Worm (Caenorhabditis elegans): ENCODE measurements around the gene F59H6.15.

F59H6.15 gene

DNA sequence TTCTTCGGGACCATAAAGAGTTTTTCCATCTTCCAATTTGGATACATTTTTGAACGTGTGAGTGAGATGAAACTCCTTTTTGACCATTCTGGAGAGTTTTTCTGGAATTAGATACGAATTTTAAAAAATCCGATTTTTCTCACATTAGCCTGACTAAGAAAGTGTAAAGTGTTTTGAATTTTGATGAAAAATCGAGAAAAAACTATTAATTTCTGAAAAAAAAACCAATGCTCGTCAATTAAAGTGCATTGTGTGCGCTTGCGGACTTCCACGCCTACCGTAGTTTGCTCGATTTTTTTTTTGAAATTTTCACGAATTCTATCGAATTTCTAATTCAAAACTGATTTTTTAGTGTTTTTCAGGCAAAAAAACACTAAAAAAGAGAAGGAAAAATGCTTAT lies 15.9 kb downstream of the F59H6.15 start, which contains the start of gene bath-1:
Gene bath-1, minus strand, starts transcription at position 101 of the 400 bp plus-strand sequence.
- no peak for TF ChIP-seq mbf-1 (tag; optimal IDR thresholded peaks at IDR 0.05)
- TF ChIP-seq nhr-10 (tag; optimal IDR thresholded peaks at IDR 0.05), result no peak
- TF ChIP-seq egl-27 (tag; optimal IDR thresholded peaks at IDR 0.05), result no peak
- no peak for TF ChIP-seq unc-62 (GFP tag; optimal IDR thresholded peaks at IDR 0.05)
- no peak for TF ChIP-seq ztf-4 (tag; optimal IDR thresholded peaks at IDR 0.05)
- TF ChIP-seq ztf-11 (tag; optimal IDR thresholded peaks at IDR 0.05), result no peak
- TF ChIP-seq nhr-11 (tag; optimal IDR thresholded peaks at IDR 0.05), result no peak
- TF ChIP-seq nhr-6 (tag; optimal IDR thresholded peaks at IDR 0.05), result no peak
- TF ChIP-seq ztf-1 (GFP tag; conservative IDR thresholded peaks at IDR 0.05), result no peak

DNA sequence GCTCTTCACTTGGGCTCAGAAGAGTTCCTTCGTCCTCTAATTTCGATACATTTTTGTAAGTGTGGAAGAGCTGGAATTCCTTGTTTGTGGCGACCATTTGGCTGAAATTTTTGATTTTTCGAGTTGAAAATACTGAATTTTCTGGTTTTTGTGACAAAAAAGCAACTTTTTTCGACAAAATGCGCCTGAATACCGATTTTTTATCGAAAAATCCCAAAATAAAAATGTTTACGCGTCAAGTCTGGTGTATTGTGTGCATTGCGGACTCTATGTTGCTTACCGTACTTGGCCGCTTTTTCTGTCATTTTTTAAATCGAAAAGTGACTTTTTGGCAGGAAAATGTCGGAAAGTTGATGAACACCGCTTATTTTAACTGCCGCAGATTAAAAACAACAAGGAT lies 17.6 kb downstream of the F59H6.15 start, which contains the start of gene bath-3:
Gene bath-3, minus strand, starts transcription at position 101 of the 400 bp plus-strand sequence.
- no peak for TF ChIP-seq Y55F3AM.14 (GFP tag; optimal IDR thresholded peaks at IDR 0.05)

- TF ChIP-seq nhr-10 (tag; optimal IDR thresholded peaks at IDR 0.05) (no peak), blmp-1 (tag; optimal IDR thresholded peaks at IDR 0.05; ENCODE audit: insufficient read depth) (no peak), unc-62 (GFP tag; optimal IDR thresholded peaks at IDR 0.05) (no peak), ztf-1 (GFP tag; conservative IDR thresholded peaks at IDR 0.05) (no peak), ztf-11 (tag; optimal IDR thresholded peaks at IDR 0.05) (no peak), C34F6.9 (tag; optimal IDR thresholded peaks at IDR 0.05) (no peak), ceh-16 (tag; optimal IDR thresholded peaks at IDR 0.05) (no peak), nhr-11 (tag; optimal IDR thresholded peaks at IDR 0.05) (no peak), mdl-1 (tag; optimal IDR thresholded peaks at IDR 0.05) (no peak)
Measured at ce11 chrII:2031852-2032251, 19.1 kb downstream of the F59H6.15 start, which contains the start of gene bath-5. Gene bath-5 (minus strand): TSS chrII:2031952.

- TF ChIP-seq unc-55 (GFP tag; optimal IDR thresholded peaks at IDR 0.05), result peak; percentile 4
- TF ChIP-seq gmeb-1 (tag; optimal IDR thresholded peaks at IDR 0.05), result peak; percentile 78
Measured at ce11 chrII:2032282-2032681, 19.5 kb downstream of the F59H6.15 start, which contains the start of gene btb-4. Gene btb-4 (plus strand): TSS chrII:2032316.

- TF ChIP-seq unc-62 (GFP tag; optimal IDR thresholded peaks at IDR 0.05), result no peak
- no peak for TF ChIP-seq elt-1 (tag; optimal IDR thresholded peaks at IDR 0.05)
- no peak for TF ChIP-seq lsy-2 (tag; optimal IDR thresholded peaks at IDR 0.05)
- TF ChIP-seq nhr-10 (tag; optimal IDR thresholded peaks at IDR 0.05), result no peak
- no peak for TF ChIP-seq sma-9 (GFP tag; optimal IDR thresholded peaks at IDR 0.05)
- no peak for TF ChIP-seq sma-9 (tag; optimal IDR thresholded peaks at IDR 0.05)
- TF ChIP-seq egl-27 (tag; optimal IDR thresholded peaks at IDR 0.05), result no peak
- no peak for TF ChIP-seq gmeb-1 (tag; optimal IDR thresholded peaks at IDR 0.05)
- TF ChIP-seq mdl-1 (tag; optimal IDR thresholded peaks at IDR 0.05), result no peak
- TF ChIP-seq zag-1 (tag; optimal IDR thresholded peaks at IDR 0.05), result no peak
- no peak for TF ChIP-seq Y55F3AM.14 (GFP tag; optimal IDR thresholded peaks at IDR 0.05)
- TF ChIP-seq nhr-6 (tag; optimal IDR thresholded peaks at IDR 0.05), result no peak
- no peak for TF ChIP-seq sma-3 (GFP tag; optimal IDR thresholded peaks at IDR 0.05)
- TF ChIP-seq peb-1 (tag; optimal IDR thresholded peaks at IDR 0.05), result no peak
- TF ChIP-seq C34F6.9 (tag; optimal IDR thresholded peaks at IDR 0.05), result no peak
- TF ChIP-seq ama-1 (optimal IDR thresholded peaks at IDR 0.05), result no peak
- no peak for TF ChIP-seq nhr-11 (tag; optimal IDR thresholded peaks at IDR 0.05)
- no peak for TF ChIP-seq nhr-12 (tag; optimal IDR thresholded peaks at IDR 0.05)
- no peak for TF ChIP-seq F13H6.1 (tag; optimal IDR thresholded peaks at IDR 0.05)
- no peak for TF ChIP-seq fos-1 (tag; optimal IDR thresholded peaks at IDR 0.05)
Measured at ce11 chrII:2033286-2033685, 20.5 kb downstream of the F59H6.15 start, which contains the start of gene F59H6.14. Gene F59H6.14 (plus strand): TSS chrII:2033586.

DNA sequence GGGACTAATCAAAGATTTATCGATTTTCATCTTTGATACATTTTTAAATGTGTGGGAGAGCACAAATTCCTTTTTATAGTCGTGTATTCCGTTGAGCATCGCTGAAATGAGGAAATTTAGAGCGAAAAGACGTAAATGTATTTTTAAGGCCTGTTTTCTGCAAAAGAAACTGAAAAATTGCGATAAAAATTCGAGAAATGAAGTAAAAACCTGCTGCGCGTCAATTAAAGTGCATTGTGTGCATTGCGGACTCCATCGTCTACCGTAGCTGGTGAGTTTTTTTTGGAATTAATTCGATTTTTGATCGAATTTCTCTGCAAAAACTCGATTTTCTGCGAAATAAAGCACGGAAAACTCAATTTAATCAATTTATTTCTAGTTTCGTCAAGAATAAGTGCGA lies 26.5 kb downstream of the F59H6.15 start, which contains the start of gene bath-19:
Gene bath-19, minus strand, starts transcription at position 101 of the 400 bp plus-strand sequence.
- no peak for TF ChIP-seq crh-2 (tag; optimal IDR thresholded peaks at IDR 0.05)
- no peak for TF ChIP-seq ztf-11 (tag; optimal IDR thresholded peaks at IDR 0.05)
- TF ChIP-seq C34F6.9 (tag; optimal IDR thresholded peaks at IDR 0.05), result no peak
- TF ChIP-seq mab-5 (tag; optimal IDR thresholded peaks at IDR 0.05), result no peak
- TF ChIP-seq ZK546.5 (tag; optimal IDR thresholded peaks at IDR 0.05), result no peak
- no peak for TF ChIP-seq lin-39 (tag; optimal IDR thresholded peaks at IDR 0.05)
